Worm (Caenorhabditis elegans) whole organism, midembryonic: ENCODE data around the gene vab-1.

Experiments
- T22C8.4 ChIP-seq: fragments of 200-800 bp; sonication (Bioruptor generic); IDR thresholded peaks from 2 replicates; pipeline ENCODE4 v1.3.6; 2022; ENCODE audit warnings: missing genetic modification characterization, missing compliant biosample characterization
- cog-1 ChIP-seq: sonication (generic microtip); optimal IDR thresholded peaks from 2 replicates; lab custom pipeline; 2016; ENCODE audit warnings: missing genetic modification characterization, missing compliant biosample characterization
- flt-1 ChIP-seq: fragments of 200-800 bp; sonication (Bioruptor generic); IDR thresholded peaks from 2 replicates; pipeline ENCODE4 v1.3.6; 2022; ENCODE audit warnings: missing genetic modification characterization, missing compliant biosample characterization
- klf-2 ChIP-seq: fragments of 200-800 bp; sonication (Bioruptor generic); conservative IDR thresholded peaks from 2 replicates; pipeline ENCODE4 v1.3.6; 2022; ENCODE audit warnings: missing genetic modification reagents, missing genetic modification characterization, missing compliant biosample characterization
- med-1 ChIP-seq: sonication (generic microtip); optimal IDR thresholded peaks from 2 replicates; lab custom pipeline; 2017; ENCODE audit warnings: missing genetic modification characterization, mild to moderate bottlenecking, missing compliant biosample characterization, antibody characterized with exemption, missing genetic modification reagents; ENCODE audit not compliant: insufficient read depth
- ref-1 ChIP-seq: fragments of 200-800 bp; sonication (Bioruptor generic); conservative IDR thresholded peaks from 2 replicates; pipeline ENCODE4 v1.3.6; 2022; ENCODE audit warnings: missing genetic modification reagents, missing genetic modification characterization, missing compliant biosample characterization
- tab-1 ChIP-seq: fragments of 200-800 bp; sonication (Bioruptor generic); IDR thresholded peaks from 2 replicates; pipeline ENCODE4 v1.3.6; 2022; ENCODE audit warnings: missing genetic modification characterization, missing compliant biosample characterization
- ztf-23 ChIP-seq: fragments of 200-800 bp; sonication (Bioruptor generic); IDR thresholded peaks from 2 replicates; pipeline ENCODE4 v1.3.6; 2022; ENCODE audit warnings: missing genetic modification reagents, missing genetic modification characterization, missing compliant biosample characterization
- ztf-29 ChIP-seq: fragments of 200-800 bp; sonication (Bioruptor generic); IDR thresholded peaks from 2 replicates; pipeline ENCODE4 v1.3.6; 2022; ENCODE audit warnings: missing genetic modification reagents, missing genetic modification characterization, missing compliant biosample characterization

Gene vab-1

ce11 chrII:4631479-4631878, 59.7 kb downstream of the vab-1 start:
- TF ChIP-seq ref-1 (GFP tag; lab: Robert Waterston, UW), result no peak
- TF ChIP-seq tab-1 (GFP tag; lab: Robert Waterston, UW), result no peak
- no peak for TF ChIP-seq cog-1 (tag; lab: Kevin White, UChicago)
- TF ChIP-seq flt-1, result no peak
- no peak for TF ChIP-seq ztf-23 (GFP tag; lab: Robert Waterston, UW)
- TF ChIP-seq T22C8.4, result no peak
- no peak for TF ChIP-seq ztf-29 (GFP tag; lab: Robert Waterston, UW)
- no peak for TF ChIP-seq med-1 (GFP tag; lab: Kevin White, UChicago)
- no peak for TF ChIP-seq klf-2

ce11 chrII:4638241-4638640, 66.4 kb downstream of the vab-1 start, which contains the start of gene che-10:
Gene che-10, minus strand, starts transcription at chrII:4638341.
- no peak for TF ChIP-seq ztf-29 (GFP tag; lab: Robert Waterston, UW)
- no peak for TF ChIP-seq med-1 (GFP tag; lab: Kevin White, UChicago)

- TF ChIP-seq T22C8.4 (no peak), flt-1 (no peak), klf-2 (no peak), ztf-23 (GFP tag; lab: Robert Waterston, UW) (no peak), cog-1 (tag; lab: Kevin White, UChicago) (no peak), med-1 (GFP tag; lab: Kevin White, UChicago) (no peak), ztf-29 (GFP tag; lab: Robert Waterston, UW) (no peak), tab-1 (GFP tag; lab: Robert Waterston, UW) (no peak), ref-1 (GFP tag; lab: Robert Waterston, UW) (no peak)
Observed at ce11 chrII:4638891-4639290, 67.1 kb downstream of the vab-1 start.
